Fruit fly (Drosophila melanogaster) whole organism, larva: ENCODE measurements around the gene CG2691.

Experiments
- noc ChIP-seq: fragments of 200-800 bp; sonication (Bioruptor generic); optimal IDR thresholded peaks from 3 replicates; lab custom pipeline; 2019; ENCODE audit warnings: missing biosample characterization, mild to moderate bottlenecking, missing genetic modification characterization, moderate library complexity

The CG2691 gene

dm6 chrX:13605942-13606491 is 18.2 kb downstream of the CG2691 start:
- TF ChIP-seq noc = no peak

- no peak for TF ChIP-seq noc
Observed at dm6 chrX:13605381-13605780, 18.8 kb downstream of the CG2691 start, which contains the start of gene CG11178. Gene CG11178 (plus strand): TSS chrX:13605681.

dm6 chrX:13604499-13604898 is 19.7 kb downstream of the CG2691 start:
- TF ChIP-seq noc = no peak

dm6 chrX:13602071-13602858 is 21.9 kb downstream of the CG2691 start, which contains the start of gene up:
Gene up (minus strand): TSS chrX:13602578.
- TF ChIP-seq noc = no peak

DNA sequence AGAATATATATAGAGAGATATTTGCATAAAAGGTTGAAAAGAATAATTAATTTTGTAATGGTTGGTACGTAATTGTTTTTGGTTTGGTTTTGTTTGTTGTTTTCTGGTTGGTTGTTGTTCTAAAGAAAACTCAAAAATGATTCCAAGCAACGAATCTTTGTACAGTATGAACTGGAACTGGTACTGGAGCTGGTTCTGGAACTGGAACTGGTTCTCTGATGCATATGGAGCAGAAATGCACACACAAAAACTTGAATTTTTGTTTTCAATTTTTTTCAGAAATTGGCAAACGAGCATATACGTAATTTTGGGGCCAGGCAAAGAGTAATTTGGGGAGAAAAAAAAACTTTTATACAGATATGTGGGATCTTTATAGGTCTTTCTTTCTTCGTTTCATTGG is 26.5 kb downstream of the CG2691 start:
- no peak for TF ChIP-seq noc

DNA sequence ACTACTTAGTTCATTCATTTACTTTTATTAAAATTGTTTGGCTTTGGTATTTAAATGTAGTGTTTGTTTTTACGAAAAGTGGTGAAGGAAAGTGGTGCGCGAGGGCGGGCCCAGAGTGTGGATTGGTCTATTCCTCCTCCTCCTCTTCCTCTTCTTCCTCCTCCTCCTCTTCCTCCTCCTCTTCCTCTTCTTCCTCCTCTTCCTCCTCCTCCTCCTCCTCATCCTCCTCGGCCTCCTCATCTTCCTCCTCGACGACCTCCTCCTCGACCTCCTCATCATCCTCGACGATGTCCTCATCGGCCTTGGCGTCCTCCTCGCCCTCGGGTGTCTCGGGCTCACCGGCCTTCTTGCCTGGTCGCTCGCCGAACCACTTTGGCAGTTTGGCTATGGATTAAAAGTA is 30.5 kb downstream of the CG2691 start:
- no peak for TF ChIP-seq noc

DNA sequence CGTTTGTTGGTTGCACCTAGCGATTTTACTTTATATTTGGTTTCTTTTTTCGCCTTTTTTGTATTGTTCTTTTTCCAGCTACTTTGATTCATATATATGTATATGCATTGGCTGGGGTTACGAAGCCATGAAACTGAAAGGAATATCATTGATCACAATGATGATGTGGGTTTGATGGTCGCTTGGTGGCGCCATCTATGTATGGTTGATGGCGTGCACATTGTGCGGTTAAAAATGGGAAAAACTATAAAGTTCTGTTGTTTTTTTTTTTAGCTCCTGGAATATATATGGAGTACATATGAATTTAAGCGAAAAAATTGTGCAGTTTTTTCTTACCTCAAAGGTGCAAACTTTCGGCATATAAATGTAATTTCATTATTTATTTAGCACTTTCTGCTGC is 37.3 kb downstream of the CG2691 start:
- no peak for TF ChIP-seq noc

DNA sequence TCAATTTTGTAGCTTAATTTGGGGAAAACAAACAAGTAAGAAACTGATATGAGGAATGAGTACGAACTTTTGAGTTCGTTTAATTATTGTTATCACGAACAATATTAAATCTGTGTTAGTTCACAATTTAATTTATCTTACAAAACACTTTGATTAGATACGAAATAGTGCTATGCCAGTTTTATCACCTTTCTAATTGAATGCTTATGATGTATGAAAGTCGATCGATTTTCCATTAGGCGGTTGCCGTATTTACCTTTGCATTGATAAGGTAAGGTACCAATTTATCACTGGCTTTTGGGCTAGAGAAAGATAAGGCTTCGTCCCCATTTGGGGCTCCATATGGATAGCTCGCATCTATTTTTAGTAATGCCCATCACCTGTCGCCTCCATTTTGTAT is 44.9 kb downstream of the CG2691 start:
- no peak for TF ChIP-seq noc

- TF ChIP-seq noc = peak; percentile 10
Observed at dm6 chrX:13572382-13572781, 51.8 kb downstream of the CG2691 start.

DNA sequence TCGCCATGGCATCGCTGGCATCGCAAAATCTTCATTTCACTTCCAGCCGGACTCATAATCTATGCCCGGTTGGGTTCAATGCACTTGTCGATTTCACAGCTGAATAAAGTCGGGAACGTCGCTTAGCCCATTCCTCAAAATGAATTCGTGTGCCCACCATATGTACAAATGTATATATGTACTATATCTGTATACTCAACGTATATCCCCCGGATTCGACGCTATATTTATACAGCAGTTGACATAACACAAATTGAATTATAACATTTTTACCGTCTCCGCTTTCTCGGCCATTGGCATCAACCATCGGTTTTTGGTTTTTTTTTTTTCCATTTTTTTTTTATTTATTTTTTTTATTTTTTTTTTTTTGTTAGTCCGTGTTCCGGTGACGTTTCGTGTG is 54.0 kb downstream of the CG2691 start:
- no peak for TF ChIP-seq noc
